Fruit fly (Drosophila melanogaster) whole organism, wandering third instar larva: Measurements from ENCODE around the gene mRpL15.
A peak's percentile ranks its signal among the peaks of the same experiment; 100 is the strongest.

Source experiments
- Abd-B ChIP-seq: fragments of >200 bp; optimal IDR thresholded peaks from 2 replicates; lab custom pipeline; 2017; ENCODE audit warnings: missing biosample characterization, missing genetic modification characterization
- CG32264 ChIP-seq: fragments of 200-800 bp; sonication (Bioruptor generic); optimal IDR thresholded peaks from 2 replicates; lab custom pipeline; 2016; ENCODE audit warnings: missing biosample characterization, missing genetic modification characterization
- CG9705 ChIP-seq: fragments of 200-800 bp; sonication (Bioruptor generic); optimal IDR thresholded peaks from 2 replicates; lab custom pipeline; 2018; ENCODE audit warnings: missing biosample characterization, mild to moderate bottlenecking, missing genetic modification characterization
- CrebA ChIP-seq: fragments of 200-800 bp; sonication (Bioruptor generic); optimal IDR thresholded peaks from 2 replicates; lab custom pipeline; 2016; ENCODE audit warnings: missing biosample characterization, mild to moderate bottlenecking, missing genetic modification characterization, borderline replicate concordance
- Dfd ChIP-seq: fragments of >200 bp; optimal IDR thresholded peaks from 2 replicates; lab custom pipeline; 2017; ENCODE audit warnings: missing biosample characterization, missing genetic modification characterization
- Dif ChIP-seq: fragments of 200-275, 200-300 bp; sonication (Bioruptor generic); optimal IDR thresholded peaks from 2 replicates; lab custom pipeline; 2018; ENCODE audit warnings: missing biosample characterization, missing genetic modification characterization; ENCODE audit not compliant: partially characterized antibody
- GATAd ChIP-seq: sonication (Bioruptor generic); optimal IDR thresholded peaks from 2 replicates; lab custom pipeline; 2016; ENCODE audit warnings: missing biosample characterization, missing genetic modification characterization
- HLH106 ChIP-seq: fragments of 200-800 bp; optimal IDR thresholded peaks from 3 replicates; lab custom pipeline; 2019; ENCODE audit warnings: missing biosample characterization, mild to moderate bottlenecking, missing genetic modification characterization, moderate library complexity
- Hnf4 ChIP-seq: fragments of 200-800 bp; sonication (Bioruptor generic); optimal IDR thresholded peaks from 2 replicates; lab custom pipeline; 2016; ENCODE audit warnings: missing biosample characterization, mild to moderate bottlenecking, missing genetic modification characterization
- Hr78 ChIP-seq: fragments of >200 bp; optimal IDR thresholded peaks from 2 replicates; lab custom pipeline; 2017; ENCODE audit warnings: missing biosample characterization, missing genetic modification characterization
- Hr83 ChIP-seq: fragments of 200-300 bp; sonication (Bioruptor generic); optimal IDR thresholded peaks from 2 replicates; lab custom pipeline; 2016; ENCODE audit warnings: missing biosample characterization, mild to moderate bottlenecking, missing genetic modification characterization, moderate library complexity; ENCODE audit not compliant: poor library complexity, severe bottlenecking
- Jra ChIP-seq: sonication (Bioruptor generic); optimal IDR thresholded peaks from 2 replicates; lab custom pipeline; 2016; ENCODE audit warnings: missing biosample characterization, missing genetic modification characterization
- Mio ChIP-seq: sonication (Bioruptor generic); optimal IDR thresholded peaks from 2 replicates; lab custom pipeline; 2016; ENCODE audit warnings: missing biosample characterization, missing genetic modification characterization
- Myc ChIP-seq: fragments of >200 bp; optimal IDR thresholded peaks from 2 replicates; lab custom pipeline; 2017
- N ChIP-seq: fragments of >200 bp; optimal IDR thresholded peaks from 2 replicates; lab custom pipeline; 2018; ENCODE audit warnings: missing biosample characterization, missing external identifiers, missing genetic modification characterization
- OdsH ChIP-seq: fragments of 200-800 bp; sonication (Bioruptor generic); optimal IDR thresholded peaks from 2 replicates; lab custom pipeline; 2016; ENCODE audit warnings: missing biosample characterization, mild to moderate bottlenecking, missing genetic modification characterization
- Rel ChIP-seq, 2 experiments: fragments of 200-800 bp; sonication (Bioruptor generic) in 1 of 2; optimal IDR thresholded peaks; 2 replicates in 1 of 2; 3 replicates in 1 of 2; lab custom pipeline; 2016 to 2019; ENCODE audit warnings: mild to moderate bottlenecking in 2 of 2, missing biosample characterization in 2 of 2, missing genetic modification characterization in 2 of 2, moderate library complexity in 1 of 2
- Sp1 ChIP-seq: fragments of 200-800 bp; sonication (Bioruptor generic); optimal IDR thresholded peaks from 3 replicates; lab custom pipeline; 2019; ENCODE audit warnings: missing biosample characterization, mild to moderate bottlenecking, missing genetic modification characterization, moderate library complexity
- Vsx2 ChIP-seq: fragments of 200-300, 225-300 bp; sonication (Bioruptor generic); optimal IDR thresholded peaks from 2 replicates; lab custom pipeline; 2018; ENCODE audit warnings: missing biosample characterization, missing genetic modification characterization; ENCODE audit not compliant: partially characterized antibody
- br ChIP-seq: fragments of 200-800 bp; sonication (Bioruptor generic); optimal IDR thresholded peaks from 2 replicates; lab custom pipeline; 2016; ENCODE audit warnings: missing biosample characterization, missing genetic modification characterization
- brk ChIP-seq: fragments of 200-800 bp; sonication (Bioruptor generic); optimal IDR thresholded peaks from 2 replicates; lab custom pipeline; 2016; ENCODE audit warnings: missing biosample characterization, mild to moderate bottlenecking, missing genetic modification characterization
- dl ChIP-seq, 2 experiments: fragments of 175-275, 200-275 bp in 1 of 2; fragments of 200-275 bp in 1 of 2; sonication (Bioruptor generic); optimal IDR thresholded peaks; lab custom pipeline; 2018; ENCODE audit warnings: mild to moderate bottlenecking in 2 of 2, missing biosample characterization in 2 of 2, missing genetic modification characterization in 2 of 2, moderate library complexity in 2 of 2; ENCODE audit not compliant: partially characterized antibody in 2 of 2, insufficient read depth in 1 of 2
- dmrt93B ChIP-seq: fragments of 200-800 bp; sonication (Bioruptor generic); optimal IDR thresholded peaks from 2 replicates; lab custom pipeline; 2018; ENCODE audit warnings: missing biosample characterization, mild to moderate bottlenecking, missing genetic modification characterization
- dsf ChIP-seq: sonication (Bioruptor generic); optimal IDR thresholded peaks from 2 replicates; lab custom pipeline; 2016; ENCODE audit warnings: missing biosample characterization, missing genetic modification characterization, borderline replicate concordance
- ey ChIP-seq: fragments of 200-800 bp; sonication (Bioruptor generic); optimal IDR thresholded peaks from 2 replicates; lab custom pipeline; 2016; ENCODE audit warnings: missing biosample characterization, missing genetic modification characterization
- foxo ChIP-seq, 2 experiments: fragments of 200-800 bp; sonication (Bioruptor generic); optimal IDR thresholded peaks; 2 replicates in 1 of 2; 3 replicates in 1 of 2; lab custom pipeline; 2016 to 2017; ENCODE audit warnings: missing biosample characterization in 2 of 2, missing genetic modification characterization in 2 of 2
- fru ChIP-seq: fragments of 200-800 bp; sonication (Bioruptor generic); optimal IDR thresholded peaks from 3 replicates; lab custom pipeline; 2016; ENCODE audit warnings: missing biosample characterization, mild to moderate bottlenecking, missing genetic modification characterization
- h ChIP-seq: fragments of 200-800 bp; sonication (Bioruptor generic); optimal IDR thresholded peaks from 3 replicates; lab custom pipeline; 2016; ENCODE audit warnings: missing biosample characterization, mild to moderate bottlenecking, missing genetic modification characterization
- jim ChIP-seq: fragments of 175-275, 200-325 bp; sonication (Bioruptor generic); optimal IDR thresholded peaks from 2 replicates; lab custom pipeline; 2016; ENCODE audit warnings: missing biosample characterization, mild to moderate bottlenecking, missing genetic modification characterization
- lola ChIP-seq: fragments of >200 bp; optimal IDR thresholded peaks from 2 replicates; lab custom pipeline; 2017; ENCODE audit warnings: missing biosample characterization, missing genetic modification characterization
- pan ChIP-seq: fragments of >200 bp; optimal IDR thresholded peaks from 2 replicates; lab custom pipeline; 2017
- psq ChIP-seq: fragments of 200-800 bp; sonication (Bioruptor generic); optimal IDR thresholded peaks from 3 replicates; lab custom pipeline; 2017; ENCODE audit warnings: missing biosample characterization, mild to moderate bottlenecking, missing genetic modification characterization, moderate library complexity
- rgr ChIP-seq: fragments of 200-800 bp; sonication (Bioruptor generic); optimal IDR thresholded peaks from 3 replicates; lab custom pipeline; 2016; ENCODE audit warnings: missing biosample characterization, mild to moderate bottlenecking, missing genetic modification characterization
- sage ChIP-seq: fragments of 200-800 bp; sonication (Bioruptor generic); optimal IDR thresholded peaks from 2 replicates; lab custom pipeline; 2016; ENCODE audit warnings: missing biosample characterization, mild to moderate bottlenecking, missing genetic modification characterization
- sv ChIP-seq: fragments of 200-800 bp; sonication (Bioruptor generic); optimal IDR thresholded peaks from 3 replicates; lab custom pipeline; 2016; ENCODE audit warnings: missing biosample characterization, missing genetic modification characterization
- tai ChIP-seq: sonication (Bioruptor generic); optimal IDR thresholded peaks from 2 replicates; lab custom pipeline; 2016; ENCODE audit warnings: missing biosample characterization, missing genetic modification characterization
- usp ChIP-seq: fragments of >200 bp; optimal IDR thresholded peaks from 2 replicates; lab custom pipeline; 2017; ENCODE audit warnings: missing biosample characterization, missing genetic modification characterization
- woc ChIP-seq: sonication (Bioruptor generic); optimal IDR thresholded peaks from 2 replicates; lab custom pipeline; 2016; ENCODE audit warnings: missing biosample characterization, mild to moderate bottlenecking, missing genetic modification characterization

mRpL15 gene

dm6 chr3L:20393357-20393756 is 42.7 kb downstream of the mRpL15 start, which contains the start of gene CG33969:
Gene CG33969, minus strand, starts transcription at chr3L:20393553.
- TF ChIP-seq Jra (GFP tag; lab: Kevin White, UChicago) (peak; percentile 11), Dfd (GFP tag; lab: Kevin White, UChicago) (no peak), tai (no peak), Rel (GFP tag; optimal IDR thresholded peaks at IDR 0.05; lab: Kevin White, UChicago) (no peak), Rel (tag; optimal IDR thresholded peaks at IDR 0.05; lab: Kevin White, UChicago) (peak; percentile 49), CrebA (GFP tag; lab: Kevin White, UChicago) (no peak), dmrt93B (GFP tag; lab: Kevin White, UChicago) (no peak), rgr (GFP tag; lab: Kevin White, UChicago) (no peak), h (peak; percentile 8), Dif (no peak), Hr83 (GFP tag; lab: Kevin White, UChicago) (no peak), psq (no peak)
- TF ChIP-seq, all 38 proteins: peak for 3

dm6 chr3L:20388983-20389382 is 47.0 kb downstream of the mRpL15 start:
- TF ChIP-seq psq (no peak), sv (GFP tag; lab: Kevin White, UChicago) (no peak), rgr (GFP tag; lab: Kevin White, UChicago) (peak; percentile 51), jim (GFP tag; lab: Kevin White, UChicago) (no peak), GATAd (GFP tag; lab: Kevin White, UChicago) (no peak), dmrt93B (GFP tag; lab: Kevin White, UChicago) (no peak), Hr78 (no peak), woc (no peak), OdsH (GFP tag; lab: Kevin White, UChicago) (peak; percentile 40), N (no peak), tai (no peak), Rel (GFP tag; optimal IDR thresholded peaks at IDR 0.05; lab: Kevin White, UChicago) (no peak), Rel (tag; optimal IDR thresholded peaks at IDR 0.05; lab: Kevin White, UChicago) (no peak), Abd-B (GFP tag; lab: Kevin White, UChicago) (no peak), foxo (GFP tag; optimal IDR thresholded peaks at IDR 0.05; lab: Kevin White, UChicago) (peak in 1 of 2 experiments; percentile 44), brk (peak; percentile 20), HLH106 (no peak), fru (GFP tag; lab: Kevin White, UChicago) (peak; percentile 24), lola (no peak), pan (lab: Kevin White, UChicago) (no peak), CG32264 (GFP tag; lab: Kevin White, UChicago) (no peak), Mio (no peak), CrebA (GFP tag; lab: Kevin White, UChicago) (no peak), br (GFP tag; lab: Kevin White, UChicago) (no peak), Dfd (GFP tag; lab: Kevin White, UChicago) (no peak), Dif (no peak), h (peak; percentile 73), usp (GFP tag; lab: Kevin White, UChicago) (no peak), Jra (GFP tag; lab: Kevin White, UChicago) (no peak), Sp1 (GFP tag; lab: Kevin White, UChicago) (no peak), CG9705 (GFP tag; lab: Kevin White, UChicago) (no peak), Hnf4 (no peak), Vsx2 (GFP tag; lab: Kevin White, UChicago) (no peak), Myc (lab: Kevin White, UChicago) (no peak), sage (GFP tag; lab: Kevin White, UChicago) (no peak), dl (GFP tag; optimal IDR thresholded peaks at IDR 0.05; lab: Kevin White, UChicago; ENCODE audit: insufficient read depth in 1 of 2, partially characterized antibody in 2 of 2) (no peak), dsf (GFP tag; lab: Kevin White, UChicago) (no peak), Hr83 (GFP tag; lab: Kevin White, UChicago) (no peak), ey (GFP tag; lab: Kevin White, UChicago) (peak; percentile 57)

- TF ChIP-seq Vsx2 (GFP tag; lab: Kevin White, UChicago) (no peak), Hr78 (no peak), ey (GFP tag; lab: Kevin White, UChicago) (no peak), Jra (GFP tag; lab: Kevin White, UChicago) (no peak), br (GFP tag; lab: Kevin White, UChicago) (no peak), dmrt93B (GFP tag; lab: Kevin White, UChicago) (no peak), CrebA (GFP tag; lab: Kevin White, UChicago) (no peak), GATAd (GFP tag; lab: Kevin White, UChicago) (no peak)
Measured at dm6 chr3L:20387843-20388163, 48.2 kb downstream of the mRpL15 start.
